Worm (Caenorhabditis elegans): Measurements from ENCODE around the gene ykt-6.

DNA sequence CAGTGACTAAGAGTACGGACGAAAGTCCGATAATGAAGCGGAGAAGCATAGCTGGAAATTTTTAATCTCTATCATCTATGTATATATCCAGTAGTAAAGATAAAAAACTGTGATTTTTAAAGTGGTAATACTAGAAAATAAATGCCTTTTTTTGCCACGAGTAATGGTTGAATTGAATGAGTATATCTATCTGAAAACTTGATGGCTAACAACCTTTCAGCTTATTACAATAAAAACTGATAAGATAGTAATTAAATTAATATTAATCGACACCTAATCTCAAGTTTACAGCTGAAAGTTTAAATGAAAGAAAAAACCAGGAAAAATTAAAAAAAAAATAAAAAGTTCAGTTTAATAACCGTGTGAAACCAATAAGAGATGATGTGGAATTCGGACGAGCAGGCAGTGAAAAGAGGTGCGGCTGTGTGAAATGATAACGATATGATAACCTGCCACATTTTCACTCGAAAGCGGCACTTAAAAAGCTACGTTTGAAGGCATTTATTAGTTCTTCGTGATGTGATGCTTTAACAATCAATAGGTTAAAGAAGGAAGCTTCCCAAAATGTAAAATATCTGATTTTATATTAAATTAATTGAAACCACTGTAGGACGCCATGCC lies 27.6 kb upstream of the ykt-6 start, which contains the start of gene nspg-6:
- TF ChIP-seq med-1 (GFP tag; optimal IDR thresholded peaks at IDR 0.05; ENCODE audit: insufficient read depth) (no peak), flt-1 (GFP tag; IDR thresholded peaks at IDR 0.05) (no peak), tab-1 (GFP tag; IDR thresholded peaks at IDR 0.05) (no peak), ref-1 (GFP tag; conservative IDR thresholded peaks at IDR 0.05) (no peak), ztf-23 (GFP tag; IDR thresholded peaks at IDR 0.05) (no peak), cog-1 (tag; optimal IDR thresholded peaks at IDR 0.05) (no peak), ztf-29 (GFP tag; IDR thresholded peaks at IDR 0.05) (no peak)
